Worm (Caenorhabditis elegans): ENCODE measurements around the gene F28H7.7.

Gene F28H7.7

DNA sequence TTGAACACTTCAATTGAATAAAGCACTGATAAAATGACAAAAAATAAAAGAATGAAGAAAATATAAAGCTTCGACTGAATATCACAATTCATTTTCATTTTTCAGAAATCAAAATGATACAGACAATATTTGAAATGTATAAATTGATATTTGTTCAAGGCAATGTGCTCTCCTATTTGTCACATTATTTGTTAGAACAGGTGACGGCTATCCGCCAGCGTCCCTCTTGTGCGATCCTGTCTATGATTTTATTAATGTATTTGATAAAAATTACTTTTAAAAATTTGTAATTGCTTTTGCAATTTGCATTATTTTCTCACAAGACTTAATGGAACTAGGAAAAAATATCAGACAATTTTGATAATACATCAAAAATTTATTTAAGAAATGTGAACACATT lies at the start of gene F28H7.7:
TSS of gene F28H7.7 (minus strand) at position 101 of the 400 bp plus-strand sequence.
- TF ChIP-seq C34B4.2 (tag; optimal IDR thresholded peaks at IDR 0.05) (no peak), mab-9 (GFP tag; IDR thresholded peaks at IDR 0.05) (no peak), pqm-1 (tag; optimal IDR thresholded peaks at IDR 0.05) (no peak), fos-1 (tag; optimal IDR thresholded peaks at IDR 0.05) (no peak), skn-1 (tag; optimal IDR thresholded peaks at IDR 0.05) (no peak), ztf-11 (tag; optimal IDR thresholded peaks at IDR 0.05) (no peak), efl-3 (GFP tag; optimal IDR thresholded peaks at IDR 0.05) (no peak), dsc-1 (tag; optimal IDR thresholded peaks at IDR 0.05) (no peak), nhr-12 (tag; optimal IDR thresholded peaks at IDR 0.05) (no peak), hlh-17 (GFP tag; optimal IDR thresholded peaks at IDR 0.05; ENCODE audit: borderline replicate concordance) (no peak), ceh-63 (GFP tag; optimal IDR thresholded peaks at IDR 0.05) (no peak), ztf-4 (tag; optimal IDR thresholded peaks at IDR 0.05) (no peak), snpc-4 (tag; optimal IDR thresholded peaks at IDR 0.05) (no peak), ces-1 (GFP tag; optimal IDR thresholded peaks at IDR 0.05) (no peak), lsy-2 (tag; optimal IDR thresholded peaks at IDR 0.05) (no peak), grh-1 (GFP tag; IDR thresholded peaks at IDR 0.05) (no peak), sox-4 (tag; optimal IDR thresholded peaks at IDR 0.05) (no peak), lin-35 (GFP tag; optimal IDR thresholded peaks at IDR 0.05) (no peak), fkh-10 (GFP tag; optimal IDR thresholded peaks at IDR 0.05) (no peak)

DNA sequence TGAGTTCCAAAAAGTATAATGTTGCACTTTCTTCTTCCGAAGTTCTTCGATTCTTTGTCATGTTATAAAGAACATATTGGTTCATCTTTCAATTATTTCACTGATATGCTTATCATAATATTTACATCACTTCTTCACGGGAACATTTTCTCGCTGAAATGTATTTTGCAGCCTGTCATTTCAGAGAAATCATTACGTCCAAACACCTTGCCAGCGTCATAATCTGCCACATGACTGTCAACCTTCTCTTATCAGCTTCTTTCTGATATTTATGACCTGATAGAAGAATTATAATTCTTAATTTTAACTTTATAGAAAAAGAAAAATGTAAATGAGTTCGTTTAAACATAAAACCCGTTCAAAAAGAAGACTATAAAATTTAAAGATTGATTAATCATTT lies 48.1 kb upstream of the F28H7.7 start:
- no peak for TF ChIP-seq fos-1 (tag; optimal IDR thresholded peaks at IDR 0.05)
- no peak for TF ChIP-seq Y116A8C.19 (tag; optimal IDR thresholded peaks at IDR 0.05; ENCODE audit: borderline replicate concordance)
- no peak for TF ChIP-seq lir-3 (tag; optimal IDR thresholded peaks at IDR 0.05; ENCODE audit: poor library complexity)
- TF ChIP-seq lin-14 (GFP tag; optimal IDR thresholded peaks at IDR 0.05) = no peak
- TF ChIP-seq fkh-10 (GFP tag; optimal IDR thresholded peaks at IDR 0.05) = no peak
- no peak for TF ChIP-seq ets-5 (GFP tag; IDR thresholded peaks at IDR 0.05)
- no peak for TF ChIP-seq nhr-77 (tag; optimal IDR thresholded peaks at IDR 0.05)
- TF ChIP-seq nhr-19 (GFP tag; conservative IDR thresholded peaks at IDR 0.05) = no peak
- TF ChIP-seq fkh-8 (tag; optimal IDR thresholded peaks at IDR 0.05) = no peak
- no peak for TF ChIP-seq hlh-17 (GFP tag; optimal IDR thresholded peaks at IDR 0.05; ENCODE audit: borderline replicate concordance)
- no peak for TF ChIP-seq egl-27 (tag; optimal IDR thresholded peaks at IDR 0.05)
- TF ChIP-seq ceh-82 (tag; optimal IDR thresholded peaks at IDR 0.05) = no peak
- no peak for TF ChIP-seq zip-4 (GFP tag; optimal IDR thresholded peaks at IDR 0.05)
- no peak for TF ChIP-seq swsn-7 (tag; optimal IDR thresholded peaks at IDR 0.05)
- no peak for TF ChIP-seq unc-62 (GFP tag; optimal IDR thresholded peaks at IDR 0.05)
- TF ChIP-seq grh-1 (GFP tag; IDR thresholded peaks at IDR 0.05) = no peak
- peak; percentile 76 for TF ChIP-seq pqm-1 (tag; optimal IDR thresholded peaks at IDR 0.05)
- TF ChIP-seq sup-37 (GFP tag; optimal IDR thresholded peaks at IDR 0.05) = no peak
- TF ChIP-seq aly-2 (tag; optimal IDR thresholded peaks at IDR 0.05) = no peak
- TF ChIP-seq aha-1 (tag; optimal IDR thresholded peaks at IDR 0.05) = no peak
- TF ChIP-seq efl-3 (GFP tag; optimal IDR thresholded peaks at IDR 0.05) = no peak
- TF ChIP-seq snu-23 (GFP tag; optimal IDR thresholded peaks at IDR 0.05) = no peak
- no peak for TF ChIP-seq F16B12.6 (tag; optimal IDR thresholded peaks at IDR 0.05)
- no peak for TF ChIP-seq elt-3 (tag; optimal IDR thresholded peaks at IDR 0.05)
- peak; percentile 10 for TF ChIP-seq nhr-20 (tag; optimal IDR thresholded peaks at IDR 0.05)
- no peak for TF ChIP-seq lin-13 (GFP tag; optimal IDR thresholded peaks at IDR 0.05)
- TF ChIP-seq ztf-11 (tag; optimal IDR thresholded peaks at IDR 0.05) = no peak
- no peak for TF ChIP-seq rnt-1 (tag; optimal IDR thresholded peaks at IDR 0.05)
- TF ChIP-seq lin-35 (GFP tag; optimal IDR thresholded peaks at IDR 0.05) = peak in 1 of 2 experiments; percentile 12
- TF ChIP-seq nhr-90 (tag; optimal IDR thresholded peaks at IDR 0.05; ENCODE audit: poor library complexity) = peak; percentile 41
- TF ChIP-seq skn-1 (tag; optimal IDR thresholded peaks at IDR 0.05) = no peak
- TF ChIP-seq vab-15 (tag; optimal IDR thresholded peaks at IDR 0.05) = no peak
- TF ChIP-seq nhr-71 (tag; optimal IDR thresholded peaks at IDR 0.05) = peak; percentile 47
- no peak for TF ChIP-seq ceh-88 (GFP tag; IDR thresholded peaks at IDR 0.05)
- TF ChIP-seq C16A3.4 (tag; optimal IDR thresholded peaks at IDR 0.05) = no peak
- TF ChIP-seq mep-1 (tag; optimal IDR thresholded peaks at IDR 0.05) = no peak
- TF ChIP-seq fkh-4 (tag; optimal IDR thresholded peaks at IDR 0.05; ENCODE audit: borderline replicate concordance) = no peak
- TF ChIP-seq xbp-1 (tag; optimal IDR thresholded peaks at IDR 0.05) = no peak
- TF ChIP-seq egl-13 (tag; optimal IDR thresholded peaks at IDR 0.05) = no peak
- TF ChIP-seq mef-2 (tag; optimal IDR thresholded peaks at IDR 0.05) = no peak
- TF ChIP-seq ceh-63 (GFP tag; optimal IDR thresholded peaks at IDR 0.05) = no peak

All from whole organism, L1 larva.